Worm (Caenorhabditis elegans): Measurements from ENCODE around the gene F11A5.13.

- TF ChIP-seq nfya-1 (tag; optimal IDR thresholded peaks at IDR 0.05; ENCODE audit: insufficient read depth), result no peak
- TF ChIP-seq nhr-237 (tag; optimal IDR thresholded peaks at IDR 0.05), result no peak
- TF ChIP-seq sea-2 (GFP tag; optimal IDR thresholded peaks at IDR 0.05), result no peak
- no peak for TF ChIP-seq nhr-25 (tag; optimal IDR thresholded peaks at IDR 0.05)
- TF ChIP-seq skn-1 (tag; optimal IDR thresholded peaks at IDR 0.05), result no peak
- TF ChIP-seq nhr-77 (tag; optimal IDR thresholded peaks at IDR 0.05), result no peak
- TF ChIP-seq snpc-4 (tag; optimal IDR thresholded peaks at IDR 0.05), result no peak
- TF ChIP-seq ama-1 (optimal IDR thresholded peaks at IDR 0.05), result no peak
These were observed 6.5 kb downstream of the F11A5.13 start for ce11 chrV:16220020-16220419.

Measured in whole organism, L3 larva.